Fruit fly (Drosophila melanogaster) Kc167 (cell line): ENCODE results near the gene Fam92.

Source experiments
- Myc ChIP-seq: fragments of >200 bp; optimal IDR thresholded peaks from 2 replicates; lab custom pipeline; 2017; ENCODE audit warnings: missing external identifiers
- Sin3A ChIP-seq: fragments of >200 bp; optimal IDR thresholded peaks from 2 replicates; lab custom pipeline; 2018; ENCODE audit warnings: missing external identifiers
- psq ChIP-seq: fragments of >200 bp; optimal IDR thresholded peaks from 2 replicates; lab custom pipeline; 2017; ENCODE audit warnings: missing external identifiers
- ttk ChIP-seq: sonication (Bioruptor generic); optimal IDR thresholded peaks from 2 replicates; lab custom pipeline; 2017; ENCODE audit warnings: missing external identifiers

DNA sequence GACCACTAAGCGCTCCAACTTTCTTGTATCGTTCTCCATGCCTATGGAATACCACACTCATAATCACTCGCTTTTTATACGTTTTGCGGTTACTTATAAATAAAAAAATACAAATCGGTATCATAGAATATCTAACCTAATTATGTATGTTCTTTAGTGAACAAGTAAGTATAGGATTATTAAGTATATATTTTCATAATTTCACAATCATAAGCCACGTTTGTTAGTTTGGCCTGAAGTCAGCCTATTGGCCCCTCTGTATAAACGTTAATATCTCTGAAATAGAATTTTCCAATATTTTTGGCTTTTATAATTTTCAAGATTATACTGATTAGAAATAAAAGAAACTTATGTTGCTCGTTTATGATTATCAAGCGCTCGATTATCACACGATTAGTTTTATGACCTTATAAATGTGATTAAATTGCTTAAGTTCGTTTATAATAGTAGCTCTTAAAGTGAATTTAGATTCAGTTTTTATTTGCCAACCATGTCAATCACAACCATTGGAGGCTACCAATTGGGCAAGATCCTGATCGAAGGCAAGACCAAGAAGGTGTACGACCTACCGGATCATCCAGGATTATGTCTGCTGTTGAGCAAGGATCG lies 28.6 kb downstream of the Fam92 start, which contains the start of gene CG5418:
- TF ChIP-seq Myc (no peak), Sin3A (lab: Kevin White, UChicago) (no peak), psq (lab: Kevin White, UChicago) (no peak), ttk (lab: Kevin White, UChicago) (no peak)
